Fruit fly (Drosophila melanogaster) whole organism, pupa: ENCODE data around the gene CG32263.

Source experiments
- CG10348 ChIP-seq: fragments of 200-800 bp; sonication (Bioruptor generic); IDR thresholded peaks from 2 replicates; pipeline ENCODE4 v1.3.6; 2022; ENCODE audit warnings: missing biosample characterization, missing genetic modification characterization
- CG12605 ChIP-seq: fragments of 200-800 bp; sonication (Bioruptor generic); IDR thresholded peaks from 2 replicates; pipeline ENCODE4 v1.3.6; 2022; ENCODE audit warnings: missing biosample characterization, missing genetic modification characterization
- CG14655 ChIP-seq: fragments of 200-800 bp; sonication (Bioruptor generic); optimal IDR thresholded peaks from 3 replicates; lab custom pipeline; 2017; ENCODE audit warnings: mild to moderate bottlenecking, missing biosample characterization, missing genetic modification reagents, missing genetic modification characterization
- CG15710 ChIP-seq: fragments of 200-800 bp; sonication (Bioruptor generic); optimal IDR thresholded peaks from 2 replicates; lab custom pipeline; 2018; ENCODE audit warnings: missing biosample characterization, mild to moderate bottlenecking, missing genetic modification characterization, moderate library complexity
- CG17806 ChIP-seq: fragments of 200-800 bp; sonication (Bioruptor generic); optimal IDR thresholded peaks from 2 replicates; lab custom pipeline; 2018; ENCODE audit warnings: missing biosample characterization, mild to moderate bottlenecking, missing genetic modification characterization, moderate library complexity
- CG34367 ChIP-seq: fragments of 200-800 bp; sonication (Bioruptor generic); optimal IDR thresholded peaks from 2 replicates; lab custom pipeline; 2018; ENCODE audit warnings: missing biosample characterization, mild to moderate bottlenecking, missing genetic modification characterization
- CG8159 ChIP-seq: fragments of 200-800 bp; sonication (Bioruptor generic); optimal IDR thresholded peaks from 3 replicates; lab custom pipeline; 2018; ENCODE audit warnings: missing biosample characterization, mild to moderate bottlenecking, missing genetic modification characterization, moderate library complexity
- CG8301 ChIP-seq: fragments of 200-800 bp; sonication (Bioruptor generic); optimal IDR thresholded peaks from 2 replicates; lab custom pipeline; 2018; ENCODE audit warnings: missing biosample characterization, mild to moderate bottlenecking, missing genetic modification characterization
- CG9948 ChIP-seq: fragments of 200-800 bp; sonication (Bioruptor generic); optimal IDR thresholded peaks from 2 replicates; lab custom pipeline; 2018; ENCODE audit warnings: missing biosample characterization, mild to moderate bottlenecking, missing genetic modification characterization, moderate library complexity
- D1 ChIP-seq: fragments of 200-800 bp; sonication (Bioruptor generic); optimal IDR thresholded peaks from 2 replicates; lab custom pipeline; 2018; ENCODE audit warnings: missing biosample characterization, mild to moderate bottlenecking, missing genetic modification characterization, moderate library complexity
- EcR ChIP-seq: fragments of 200-800 bp; sonication (Bioruptor generic); optimal IDR thresholded peaks from 3 replicates; lab custom pipeline; 2019; ENCODE audit warnings: missing biosample characterization, missing genetic modification characterization, mild to moderate bottlenecking, moderate library complexity, missing genetic modification reagents
- Snoo ChIP-seq: fragments of 200-800 bp; sonication (Bioruptor generic); optimal IDR thresholded peaks from 3 replicates; lab custom pipeline; 2017; ENCODE audit warnings: missing biosample characterization, mild to moderate bottlenecking, missing genetic modification characterization, inconsistent platforms
- gl ChIP-seq: fragments of 200-800 bp; sonication (Bioruptor generic); optimal IDR thresholded peaks from 2 replicates; lab custom pipeline; 2018; ENCODE audit warnings: missing biosample characterization, mild to moderate bottlenecking, missing genetic modification characterization

DNA sequence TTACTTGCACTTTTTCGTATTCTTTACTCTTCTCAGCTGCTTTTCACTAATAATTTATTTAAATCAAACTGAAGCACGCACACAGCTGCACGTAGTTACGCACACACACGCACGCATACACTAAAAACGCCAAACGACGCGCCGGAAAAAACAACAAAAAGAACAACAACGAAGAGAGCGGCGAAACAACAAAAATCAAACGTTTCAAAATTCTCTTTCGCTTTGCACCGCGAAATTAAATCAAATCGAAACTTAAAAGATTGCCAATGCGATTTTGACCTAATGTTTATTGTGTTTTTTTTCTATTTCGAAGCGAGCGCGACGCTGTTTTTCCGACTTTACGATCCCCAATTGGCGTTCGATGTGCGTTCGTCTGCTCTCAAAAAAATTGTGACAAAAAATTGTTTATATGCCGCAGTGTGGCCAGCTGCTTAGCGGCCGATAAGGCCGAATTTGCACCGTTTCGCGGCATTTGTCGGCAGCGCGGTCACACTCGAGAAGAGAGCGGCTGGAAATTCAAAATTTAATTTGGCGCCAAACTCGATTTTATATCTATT lies 23.2 kb downstream of the CG32263 start:
- TF ChIP-seq gl (tag; lab: Kevin White, UChicago) (peak; percentile 34), EcR (GFP tag; lab: Kevin White, UChicago) (peak; percentile 36), CG12605 (GFP tag; lab: Robert Waterston, UW) (peak; percentile 54), D1 (tag; lab: Kevin White, UChicago) (no peak), CG10348 (no peak), CG9948 (tag; lab: Kevin White, UChicago) (no peak), Snoo (tag; lab: Kevin White, UChicago) (peak; percentile 33), CG8301 (tag; lab: Kevin White, UChicago) (peak; percentile 37), CG15710 (tag; lab: Kevin White, UChicago) (peak; percentile 13), CG14655 (GFP tag; lab: Kevin White, UChicago) (peak; percentile 31), CG17806 (tag; lab: Kevin White, UChicago) (no peak), CG34367 (tag; lab: Kevin White, UChicago) (peak; percentile 22), CG8159 (tag; lab: Kevin White, UChicago) (peak; percentile 38)
